Fruit fly (Drosophila melanogaster) whole organism: ENCODE results near the gene CG46304.

ENCODE experiments used
- CG8478 ChIP-seq: fragments of >200 bp; optimal IDR thresholded peaks from 2 replicates; lab custom pipeline; 2018; ENCODE audit warnings: inconsistent platforms
- EcR ChIP-seq, 2 experiments: fragments of >200 bp; optimal IDR thresholded peaks; 2 replicates each; lab custom pipeline; 2017; ENCODE audit warnings: missing biosample characterization in 2 of 2, missing genetic modification characterization in 2 of 2, missing genetic modification reagents in 2 of 2
- pan ChIP-seq: fragments of >200 bp; optimal IDR thresholded peaks from 2 replicates; lab custom pipeline; 2017
- usp ChIP-seq: fragments of >200 bp; optimal IDR thresholded peaks from 2 replicates; lab custom pipeline; 2017; ENCODE audit warnings: missing biosample characterization, missing genetic modification characterization, mixed read lengths

DNA sequence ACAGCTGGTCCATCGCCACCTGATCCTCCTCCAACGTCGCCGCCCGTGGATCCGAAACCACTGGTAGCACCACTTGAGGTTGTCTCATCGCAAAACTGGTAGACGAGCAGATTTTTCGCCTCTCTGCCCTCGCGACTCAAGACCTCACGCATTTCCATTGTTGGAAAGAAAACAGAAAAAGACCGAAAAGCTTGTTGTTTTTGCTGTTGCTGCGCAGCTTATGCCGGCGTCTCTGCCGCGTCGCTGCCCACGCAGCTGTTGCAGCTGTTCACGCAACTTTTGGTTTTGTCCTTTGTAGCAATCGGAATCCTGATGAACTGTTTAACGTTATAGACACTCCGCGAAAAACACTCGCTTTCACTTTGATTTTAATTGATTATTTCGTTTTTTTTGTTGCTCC is 2.8 kb upstream of the CG46304 start:
- no peak for TF ChIP-seq CG8478 (lab: Kevin White, UChicago)
- TF ChIP-seq EcR (GFP tag; optimal IDR thresholded peaks at IDR 0.05; lab: Kevin White, UChicago): no peak
- TF ChIP-seq usp (GFP tag; lab: Kevin White, UChicago): no peak
- TF ChIP-seq pan (lab: Kevin White, UChicago): no peak
